Worm (Caenorhabditis elegans): ENCODE results near the gene sel-9.

- TF ChIP-seq him-1 (tag; optimal IDR thresholded peaks at IDR 0.05) = no peak
- no peak for TF ChIP-seq W03F9.2 (tag; optimal IDR thresholded peaks at IDR 0.05)
- TF ChIP-seq dao-5 (tag; optimal IDR thresholded peaks at IDR 0.05) = no peak
Measured at ce11 chrV:8307681-8308080, 5.3 kb upstream of the sel-9 start, which contains the start of gene clec-218.
